Fruit fly (Drosophila melanogaster) whole organism, prepupa: Measurements from ENCODE around the gene CG18269.

Source experiments
- Blimp-1 ChIP-seq: fragments of 200-800 bp; sonication (Bioruptor generic); optimal IDR thresholded peaks from 3 replicates; lab custom pipeline; 2017; ENCODE audit warnings: missing biosample characterization, missing genetic modification characterization, mild to moderate bottlenecking, moderate library complexity, missing genetic modification reagents
- CG1621 ChIP-seq: fragments of 200-800 bp; sonication (Bioruptor generic); optimal IDR thresholded peaks from 3 replicates; lab custom pipeline; 2018; ENCODE audit warnings: missing biosample characterization, mild to moderate bottlenecking, missing genetic modification characterization
- CG16779 ChIP-seq: fragments of 200-800 bp; sonication (Bioruptor generic); optimal IDR thresholded peaks from 3 replicates; lab custom pipeline; 2017; ENCODE audit warnings: missing biosample characterization, mild to moderate bottlenecking, missing genetic modification characterization
- CG6808 ChIP-seq: fragments of 200-800 bp; sonication (Bioruptor generic); optimal IDR thresholded peaks from 3 replicates; lab custom pipeline; 2017; ENCODE audit warnings: missing biosample characterization, missing genetic modification characterization, mild to moderate bottlenecking, moderate library complexity, missing genetic modification reagents
- Eip75B ChIP-seq: fragments of 200-800 bp; sonication (Bioruptor generic); optimal IDR thresholded peaks from 3 replicates; lab custom pipeline; 2016; ENCODE audit warnings: missing biosample characterization, missing genetic modification characterization
- fd59A ChIP-seq: fragments of 200-800 bp; sonication (Bioruptor generic); optimal IDR thresholded peaks from 2 replicates; lab custom pipeline; 2017; ENCODE audit warnings: missing biosample characterization, mild to moderate bottlenecking, missing genetic modification characterization, missing genetic modification reagents
- spab ChIP-seq: fragments of 200-800 bp; sonication (Bioruptor generic); optimal IDR thresholded peaks from 2 replicates; lab custom pipeline; 2017; ENCODE audit warnings: missing biosample characterization, mild to moderate bottlenecking, missing genetic modification characterization, missing genetic modification reagents

DNA sequence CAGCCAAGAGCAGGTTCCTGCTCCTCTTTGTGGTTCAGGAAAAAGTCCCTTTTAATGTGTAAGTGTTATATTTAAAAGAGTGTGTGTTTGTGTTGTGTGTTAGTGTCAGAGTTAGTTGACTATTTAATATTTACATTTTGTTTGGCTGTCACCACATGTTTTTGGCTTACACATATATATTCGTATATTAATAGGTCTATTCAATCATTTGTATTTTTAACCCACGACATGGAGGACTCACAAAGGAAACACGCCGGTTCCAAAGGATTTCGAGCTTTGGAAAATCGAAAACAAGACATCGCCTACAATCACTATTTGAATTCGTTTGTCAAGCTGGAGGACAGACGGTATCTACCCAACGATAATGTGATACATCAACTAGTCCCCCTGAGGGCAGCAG, 2.1 kb downstream of the CG18269 start, which contains the start of the genes CG14013 and CG14017:
- TF ChIP-seq CG1621 (tag; lab: Kevin White, UChicago) (no peak), CG16779 (tag; lab: Kevin White, UChicago) (no peak), fd59A (GFP tag; lab: Kevin White, UChicago) (no peak), Eip75B (GFP tag; lab: Kevin White, UChicago) (no peak), spab (GFP tag; lab: Kevin White, UChicago) (no peak), CG6808 (GFP tag; lab: Kevin White, UChicago) (no peak), Blimp-1 (no peak)
